Fruit fly (Drosophila melanogaster) whole organism, embryonic: ENCODE data around the gene Phb1.

Experiments
- Adf1 ChIP-seq: fragments of 200-800 bp; sonication (Bioruptor generic); IDR thresholded peaks from 2 replicates; pipeline ENCODE4 v1.3.6; 2022; ENCODE audit warnings: missing biosample characterization, missing genetic modification characterization
- Aef1 ChIP-seq: fragments of 200-800 bp; sonication (Bioruptor generic); IDR thresholded peaks from 3 replicates; pipeline ENCODE4 v1.3.6; 2022; ENCODE audit warnings: missing biosample characterization, missing genetic modification characterization
- Atf6 ChIP-seq: fragments of 200-800 bp; sonication (Bioruptor generic); IDR thresholded peaks from 2 replicates; pipeline ENCODE4 v1.3.6; 2022; ENCODE audit warnings: missing biosample characterization, missing genetic modification characterization
- B-H1 ChIP-seq: fragments of 200-800 bp; sonication (Bioruptor generic); IDR thresholded peaks from 3 replicates; pipeline ENCODE4 v1.3.6; 2022; ENCODE audit warnings: missing biosample characterization, missing genetic modification characterization
- Bteb2 ChIP-seq: fragments of 200-800 bp; sonication (Bioruptor generic); optimal IDR thresholded peaks from 2 replicates; lab custom pipeline; 2016; ENCODE audit warnings: missing biosample characterization, missing genetic modification characterization
- CG10979 ChIP-seq: fragments of 200-800 bp; sonication (Bioruptor generic); optimal IDR thresholded peaks from 2 replicates; lab custom pipeline; 2018; ENCODE audit warnings: missing biosample characterization, mild to moderate bottlenecking, missing genetic modification characterization, moderate library complexity
- CG11456 ChIP-seq: fragments of 200-800 bp; sonication (Bioruptor generic); IDR thresholded peaks from 3 replicates; pipeline ENCODE4 v1.3.6; 2022; ENCODE audit warnings: missing biosample characterization, missing genetic modification characterization
- CG11696 ChIP-seq: fragments of 200-800 bp; sonication (Bioruptor generic); IDR thresholded peaks from 2 replicates; pipeline ENCODE4 v1.3.6; 2022; ENCODE audit warnings: missing biosample characterization, missing genetic modification characterization
- CG12391 ChIP-seq: fragments of 200-800 bp; sonication (Bioruptor generic); optimal IDR thresholded peaks from 3 replicates; lab custom pipeline; 2018; ENCODE audit warnings: missing biosample characterization, mild to moderate bottlenecking, missing genetic modification characterization, moderate library complexity
- CG12942 ChIP-seq: fragments of 200-800 bp; sonication (Bioruptor generic); optimal IDR thresholded peaks from 3 replicates; lab custom pipeline; 2016; ENCODE audit warnings: missing biosample characterization, missing genetic modification characterization
- CG13424 ChIP-seq: fragments of 200-800 bp; sonication (Bioruptor generic); optimal IDR thresholded peaks from 2 replicates; lab custom pipeline; 2019; ENCODE audit warnings: missing biosample characterization, mild to moderate bottlenecking, missing genetic modification characterization, moderate library complexity
- CG14710 ChIP-seq: fragments of 200-800 bp; sonication (Bioruptor generic); optimal IDR thresholded peaks from 3 replicates; lab custom pipeline; 2019; ENCODE audit warnings: missing biosample characterization, mild to moderate bottlenecking, missing genetic modification characterization, moderate library complexity
- CG14860 ChIP-seq: fragments of 200-800 bp; sonication (Bioruptor generic); IDR thresholded peaks from 3 replicates; pipeline ENCODE4 v1.3.6; 2022; ENCODE audit warnings: missing biosample characterization, missing genetic modification characterization; ENCODE audit not compliant: partially characterized antibody
- CG14965 ChIP-seq: fragments of 200-800 bp; sonication (Bioruptor generic); optimal IDR thresholded peaks from 2 replicates; lab custom pipeline; 2016; ENCODE audit warnings: missing biosample characterization, missing genetic modification characterization, borderline replicate concordance
- CG16779 ChIP-seq: fragments of 200-800 bp; sonication (Bioruptor generic); IDR thresholded peaks from 2 replicates; pipeline ENCODE4 v1.3.6; 2022; ENCODE audit warnings: missing biosample characterization, missing genetic modification characterization
- CG17568 ChIP-seq: fragments of 200-800 bp; sonication (Bioruptor generic); optimal IDR thresholded peaks from 2 replicates; lab custom pipeline; 2018; ENCODE audit warnings: missing biosample characterization, mild to moderate bottlenecking, missing genetic modification characterization, moderate library complexity
- CG2875 ChIP-seq: fragments of 200-800 bp; sonication (Bioruptor generic); optimal IDR thresholded peaks from 2 replicates; lab custom pipeline; 2017; ENCODE audit warnings: missing biosample characterization, mild to moderate bottlenecking, missing genetic modification characterization, missing genetic modification reagents
- CG34376 ChIP-seq: fragments of 200-800 bp; sonication (Bioruptor generic); optimal IDR thresholded peaks from 2 replicates; lab custom pipeline; 2018; ENCODE audit warnings: missing biosample characterization, mild to moderate bottlenecking, missing genetic modification characterization
- CG3838 ChIP-seq: fragments of 200-800 bp; sonication (Bioruptor generic); optimal IDR thresholded peaks from 3 replicates; lab custom pipeline; 2016; ENCODE audit warnings: missing biosample characterization, missing genetic modification characterization
- CG4328 ChIP-seq: fragments of 200-800 bp; sonication (Bioruptor generic); optimal IDR thresholded peaks from 3 replicates; lab custom pipeline; 2017; ENCODE audit warnings: missing biosample characterization, missing genetic modification reagents, missing genetic modification characterization
- CG4424 ChIP-seq: fragments of 200-800 bp; sonication (Bioruptor generic); optimal IDR thresholded peaks from 3 replicates; lab custom pipeline; 2016; ENCODE audit warnings: missing biosample characterization, missing genetic modification characterization
- CG4730 ChIP-seq: fragments of 200-800 bp; sonication (Bioruptor generic); IDR thresholded peaks from 2 replicates; pipeline ENCODE4 v1.3.6; 2022; ENCODE audit warnings: missing biosample characterization, missing genetic modification characterization
- CG6175 ChIP-seq: fragments of 200-800 bp; sonication (Bioruptor generic); IDR thresholded peaks from 3 replicates; pipeline ENCODE4 v1.3.6; 2022; ENCODE audit warnings: missing biosample characterization, missing genetic modification characterization
- CG9727 ChIP-seq: fragments of 200-800 bp; sonication (Bioruptor generic); optimal IDR thresholded peaks from 3 replicates; lab custom pipeline; 2017; ENCODE audit warnings: missing biosample characterization, mild to moderate bottlenecking, missing genetic modification characterization
- E2f2 ChIP-seq: fragments of 200-800 bp; sonication (Bioruptor generic); IDR thresholded peaks from 2 replicates; pipeline ENCODE4 v1.3.6; 2022; ENCODE audit warnings: missing biosample characterization, missing genetic modification characterization
- Ets65A ChIP-seq: fragments of 200-800 bp; sonication (Bioruptor generic); peaks from one replicate; lab custom pipeline; 2016; ENCODE audit warnings: missing biosample characterization, missing genetic modification characterization
- Hand ChIP-seq: fragments of 200-800 bp; sonication (Bioruptor generic); optimal IDR thresholded peaks from 2 replicates; lab custom pipeline; 2017; ENCODE audit warnings: mild to moderate bottlenecking, missing biosample characterization, missing genetic modification reagents, missing genetic modification characterization
- Oaz ChIP-seq: fragments of 200-800 bp; sonication (Bioruptor generic); IDR thresholded peaks from 2 replicates; pipeline ENCODE4 v1.3.6; 2022; ENCODE audit warnings: missing biosample characterization, missing genetic modification characterization
- Sox102F ChIP-seq: fragments of 200-800 bp; sonication (Bioruptor generic); optimal IDR thresholded peaks from 2 replicates; lab custom pipeline; 2018; ENCODE audit warnings: missing biosample characterization, mild to moderate bottlenecking, missing genetic modification characterization, moderate library complexity
- Xrp1 ChIP-seq: fragments of 200-800 bp; sonication (Bioruptor generic); IDR thresholded peaks from 2 replicates; pipeline ENCODE4 v1.3.6; 2022; ENCODE audit warnings: missing biosample characterization, missing genetic modification characterization
- aop ChIP-seq: fragments of 200-800 bp; sonication (Bioruptor generic); IDR thresholded peaks from 2 replicates; pipeline ENCODE4 v1.3.6; 2022; ENCODE audit warnings: missing biosample characterization, missing genetic modification characterization
- ato ChIP-seq: fragments of 200-800 bp; sonication (Bioruptor generic); IDR thresholded peaks from 2 replicates; pipeline ENCODE4 v1.3.6; 2022; ENCODE audit warnings: missing biosample characterization, missing genetic modification characterization; ENCODE audit not compliant: partially characterized antibody
- dati ChIP-seq: fragments of 200-800 bp; sonication (Bioruptor generic); IDR thresholded peaks from 2 replicates; pipeline ENCODE4 v1.3.6; 2022; ENCODE audit warnings: missing biosample characterization, missing genetic modification characterization
- dmrt99B ChIP-seq: fragments of 200-800 bp; sonication (Bioruptor generic); optimal IDR thresholded peaks from 2 replicates; lab custom pipeline; 2018; ENCODE audit warnings: missing biosample characterization, mild to moderate bottlenecking, missing genetic modification characterization, moderate library complexity
- ems ChIP-seq: fragments of 200-800 bp; sonication (Bioruptor generic); optimal IDR thresholded peaks from 3 replicates; lab custom pipeline; 2016; ENCODE audit warnings: missing biosample characterization, missing genetic modification characterization
- eve ChIP-seq, 2 experiments: fragments of >200 bp; optimal IDR thresholded peaks; 2 replicates each; lab custom pipeline; 2017; ENCODE audit warnings: missing biosample characterization in 2 of 2, missing genetic modification characterization in 2 of 2
- gro ChIP-seq: fragments of 200-800 bp; sonication (Bioruptor generic); optimal IDR thresholded peaks from 2 replicates; lab custom pipeline; 2016; ENCODE audit warnings: missing biosample characterization, missing genetic modification characterization
- ind ChIP-seq: fragments of 200-800 bp; sonication (Bioruptor generic); optimal IDR thresholded peaks from 3 replicates; lab custom pipeline; 2016; ENCODE audit warnings: missing biosample characterization, missing genetic modification characterization
- lbe ChIP-seq: fragments of 200-800 bp; sonication (Bioruptor generic); optimal IDR thresholded peaks from 2 replicates; lab custom pipeline; 2016; ENCODE audit warnings: missing biosample characterization, mild to moderate bottlenecking, missing genetic modification characterization
- lmd ChIP-seq: fragments of 200-800 bp; sonication (Bioruptor generic); IDR thresholded peaks from 2 replicates; pipeline ENCODE4 v1.3.6; 2022; ENCODE audit warnings: missing biosample characterization, missing genetic modification characterization
- nmo ChIP-seq: fragments of 200-800 bp; sonication (Bioruptor generic); optimal IDR thresholded peaks from 2 replicates; lab custom pipeline; 2018; ENCODE audit warnings: missing biosample characterization, mild to moderate bottlenecking, missing genetic modification characterization, moderate library complexity
- nom ChIP-seq: fragments of 200-800 bp; sonication (Bioruptor generic); optimal IDR thresholded peaks from 2 replicates; lab custom pipeline; 2017; ENCODE audit warnings: missing biosample characterization, missing genetic modification characterization, mild to moderate bottlenecking, moderate library complexity, missing genetic modification reagents
- sqz ChIP-seq: fragments of 200-800 bp; sonication (Bioruptor generic); optimal IDR thresholded peaks from 3 replicates; lab custom pipeline; 2018; ENCODE audit warnings: missing biosample characterization, mild to moderate bottlenecking, missing genetic modification characterization
- tin ChIP-seq: fragments of 200-800 bp; sonication (Bioruptor generic); optimal IDR thresholded peaks from 3 replicates; lab custom pipeline; 2016; ENCODE audit warnings: missing biosample characterization, missing genetic modification characterization
- trh ChIP-seq: fragments of 200-800 bp; sonication (Bioruptor generic); optimal IDR thresholded peaks from 2 replicates; lab custom pipeline; 2016; ENCODE audit warnings: missing biosample characterization, missing genetic modification characterization
- ttk ChIP-seq: fragments of 200-800 bp; sonication (Bioruptor generic); IDR thresholded peaks from 2 replicates; pipeline ENCODE4 v2.1.2; 2022; ENCODE audit warnings: missing biosample characterization, missing genetic modification characterization
- twi ChIP-seq: fragments of 200-800 bp; optimal IDR thresholded peaks from 2 replicates; lab custom pipeline; 2019; ENCODE audit warnings: missing biosample characterization, mild to moderate bottlenecking, missing genetic modification characterization, moderate library complexity
- vfl ChIP-seq: fragments of 200-800 bp; sonication (Bioruptor generic); optimal IDR thresholded peaks from 2 replicates; lab custom pipeline; 2016; ENCODE audit warnings: missing biosample characterization, missing genetic modification characterization
- zf30C ChIP-seq: fragments of 200-800 bp; sonication (Bioruptor generic); optimal IDR thresholded peaks from 3 replicates; lab custom pipeline; 2018; ENCODE audit warnings: missing biosample characterization, mild to moderate bottlenecking, missing genetic modification characterization
- zfh1 ChIP-seq: fragments of 200-800 bp; sonication (Bioruptor generic); IDR thresholded peaks from 3 replicates; pipeline ENCODE4 v1.3.6; 2022; ENCODE audit warnings: missing biosample characterization, missing genetic modification characterization

The Phb1 gene

dm6 chr2L:19141435-19142126 lies 17.9 kb upstream of the Phb1 start (continued):
- TF ChIP-seq ato (no peak), nom (GFP tag; lab: Kevin White, UChicago) (peak; percentile 2), trh (GFP tag; lab: Kevin White, UChicago) (peak; percentile 7), E2f2 (peak; percentile 33; the same call in 1 of the 2 replicates), gro (GFP tag; lab: Kevin White, UChicago) (peak; percentile 83), Ets65A (GFP tag; lab: Kevin White, UChicago) (peak; percentile 92), CG34376 (GFP tag; lab: Kevin White, UChicago) (peak; percentile 26), CG16779 (no peak), CG6175 (no peak), CG2875 (GFP tag; lab: Kevin White, UChicago) (peak; percentile 66), zfh1 (0 out of 3 replicates have a peak, but pooled peaks have one; percentile 31), CG13424 (tag; lab: Kevin White, UChicago) (peak; percentile 76), CG4328 (peak; percentile 41), CG11456 (GFP tag; lab: Robert Waterston, UW) (no peak), nmo (GFP tag; lab: Kevin White, UChicago) (peak; percentile 85), CG12391 (tag; lab: Kevin White, UChicago) (peak; percentile 78), eve (GFP tag; optimal IDR thresholded peaks at IDR 0.05; lab: Kevin White, UChicago) (peak in 1 of 2 experiments; percentile 93), aop (GFP tag; lab: Robert Waterston, UW) (no peak), CG14860 (no peak), lmd (GFP tag; lab: Robert Waterston, UW) (peak; percentile 73), Xrp1 (peak; percentile 57; the same call in 1 of the 2 replicates), Hand (peak; percentile 57), ems (peak; percentile 64), Atf6 (GFP tag; lab: Robert Waterston, UW) (peak; percentile 72), CG4730 (GFP tag; lab: Robert Waterston, UW) (0 out of 2 replicates have a peak, but pooled peaks have one; percentile 35), CG9727 (peak; percentile 85), ttk (GFP tag; lab: Robert Waterston, UW) (no peak), ind (peak; percentile 68), Sox102F (GFP tag; lab: Kevin White, UChicago) (peak; percentile 58), Aef1 (no peak), dmrt99B (tag; lab: Kevin White, UChicago) (peak; percentile 72), Bteb2 (GFP tag; lab: Kevin White, UChicago) (peak; percentile 78), CG17568 (GFP tag; lab: Kevin White, UChicago) (peak; percentile 43), CG3838 (no peak), CG10979 (peak; percentile 81), CG4424 (peak; percentile 74), dati (GFP tag; lab: Robert Waterston, UW) (no peak), sqz (GFP tag; lab: Kevin White, UChicago) (no peak), CG11696 (GFP tag; lab: Robert Waterston, UW) (no peak), Oaz (GFP tag; lab: Robert Waterston, UW) (no peak), tin (GFP tag; lab: Kevin White, UChicago) (peak; percentile 48), vfl (GFP tag; lab: Kevin White, UChicago) (no peak), CG14965 (GFP tag; lab: Kevin White, UChicago) (no peak), B-H1 (GFP tag; lab: Robert Waterston, UW) (peak; percentile 32; the same call in 1 of the 3 replicates), Adf1 (GFP tag; lab: Robert Waterston, UW) (peak; percentile 87), CG14710 (tag; lab: Kevin White, UChicago) (peak; percentile 81), twi (tag; lab: Kevin White, UChicago) (peak; percentile 59), lbe (GFP tag; lab: Kevin White, UChicago) (peak; percentile 34), CG12942 (GFP tag; lab: Kevin White, UChicago) (peak; percentile 45), zf30C (GFP tag; lab: Kevin White, UChicago) (no peak)
